Fruit fly (Drosophila melanogaster) whole organism, wandering third instar larva: ENCODE measurements around the gene CG17597.

Source experiments
- CG9705 ChIP-seq: fragments of 200-800 bp; sonication (Bioruptor generic); optimal IDR thresholded peaks from 2 replicates; lab custom pipeline; 2018; ENCODE audit warnings: missing biosample characterization, mild to moderate bottlenecking, missing genetic modification characterization
- CrebA ChIP-seq: fragments of 200-800 bp; sonication (Bioruptor generic); optimal IDR thresholded peaks from 2 replicates; lab custom pipeline; 2016; ENCODE audit warnings: missing biosample characterization, mild to moderate bottlenecking, missing genetic modification characterization, borderline replicate concordance
- Hr78 ChIP-seq: fragments of >200 bp; optimal IDR thresholded peaks from 2 replicates; lab custom pipeline; 2017; ENCODE audit warnings: missing biosample characterization, missing genetic modification characterization
- Jra ChIP-seq: sonication (Bioruptor generic); optimal IDR thresholded peaks from 2 replicates; lab custom pipeline; 2016; ENCODE audit warnings: missing biosample characterization, missing genetic modification characterization
- Myc ChIP-seq: fragments of >200 bp; optimal IDR thresholded peaks from 2 replicates; lab custom pipeline; 2017
- h ChIP-seq: fragments of 200-800 bp; sonication (Bioruptor generic); optimal IDR thresholded peaks from 3 replicates; lab custom pipeline; 2016; ENCODE audit warnings: missing biosample characterization, mild to moderate bottlenecking, missing genetic modification characterization
- lola ChIP-seq: fragments of >200 bp; optimal IDR thresholded peaks from 2 replicates; lab custom pipeline; 2017; ENCODE audit warnings: missing biosample characterization, missing genetic modification characterization
- pan ChIP-seq: fragments of >200 bp; optimal IDR thresholded peaks from 2 replicates; lab custom pipeline; 2017

- TF ChIP-seq lola (GFP tag; lab: Kevin White, UChicago): no peak
- no peak for TF ChIP-seq h
- no peak for TF ChIP-seq CrebA (GFP tag; lab: Kevin White, UChicago)
- no peak for TF ChIP-seq Hr78 (GFP tag; lab: Kevin White, UChicago)
- no peak for TF ChIP-seq pan (lab: Kevin White, UChicago)
- TF ChIP-seq CG9705: no peak
- TF ChIP-seq Jra (GFP tag; lab: Kevin White, UChicago): no peak
- no peak for TF ChIP-seq Myc
These were observed 3.6 kb upstream of the CG17597 start for dm6 chr2L:18834525-18834924.
